Fruit fly (Drosophila melanogaster) whole organism, embryonic: ENCODE data around the gene CG6693.

ENCODE experiments used
- CG12155 ChIP-seq: fragments of 200-800 bp; sonication (Bioruptor generic); optimal IDR thresholded peaks from 3 replicates; lab custom pipeline; 2016; ENCODE audit warnings: missing biosample characterization, missing genetic modification characterization
- CG4404 ChIP-seq: fragments of 200-800 bp; sonication (Bioruptor generic); IDR thresholded peaks from 2 replicates; pipeline ENCODE4 v1.3.6; 2022; ENCODE audit warnings: missing biosample characterization, missing genetic modification characterization
- CG7839 ChIP-seq: fragments of 200-800 bp; sonication (Bioruptor generic); optimal IDR thresholded peaks from 3 replicates; lab custom pipeline; 2018; ENCODE audit warnings: missing biosample characterization, mild to moderate bottlenecking, missing genetic modification characterization, moderate library complexity
- Fer1 ChIP-seq: fragments of 200-800 bp; sonication (Bioruptor generic); optimal IDR thresholded peaks from 2 replicates; lab custom pipeline; 2017; ENCODE audit warnings: missing biosample characterization, mild to moderate bottlenecking, missing genetic modification characterization
- Six4 ChIP-seq: fragments of 200-800 bp; sonication (Bioruptor generic); optimal IDR thresholded peaks from 2 replicates; lab custom pipeline; 2016; ENCODE audit warnings: missing biosample characterization, missing genetic modification characterization
- crc ChIP-seq: fragments of 200-800 bp; sonication (Bioruptor generic); optimal IDR thresholded peaks from 2 replicates; lab custom pipeline; 2016; ENCODE audit warnings: missing biosample characterization, missing genetic modification characterization
- sc ChIP-seq, 3 experiments: fragments of >200 bp in 2 of 3; fragments of 200-800 bp in 1 of 3; sonication (Bioruptor generic) in 1 of 3; optimal IDR thresholded peaks; 2 replicates in 2 of 3; 3 replicates in 1 of 3; lab custom pipeline; 2017; ENCODE audit warnings: mild to moderate bottlenecking in 1 of 3, missing biosample characterization in 1 of 3, missing genetic modification characterization in 1 of 3, missing genetic modification reagents in 1 of 3

DNA sequence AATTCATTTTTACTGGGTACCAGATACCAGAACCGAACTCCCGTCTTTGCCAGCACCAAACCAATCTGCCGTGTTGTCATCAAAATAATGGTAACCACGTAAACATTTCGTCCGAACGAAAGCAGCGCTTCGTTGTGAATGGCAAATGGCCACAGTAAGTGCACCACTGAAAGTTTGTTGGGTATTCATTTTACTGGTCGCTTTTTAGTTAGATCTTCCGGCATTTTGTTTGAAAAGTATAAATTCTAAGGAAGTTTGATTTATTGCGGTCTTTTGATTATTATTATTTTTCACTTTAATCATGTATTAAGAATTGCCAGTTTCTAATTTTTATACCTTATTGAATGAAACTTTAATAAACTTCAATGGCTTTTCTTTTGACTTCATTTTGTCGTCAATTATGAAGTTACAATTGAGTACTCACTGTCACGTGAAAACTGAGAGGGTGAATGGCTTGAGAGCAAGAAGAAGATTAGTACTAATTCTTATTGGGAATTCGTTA is 6.9 kb downstream of the CG6693 start, which contains the start of gene ZnT86D:
- peak; percentile 71 for TF ChIP-seq CG7839 (tag; lab: Kevin White, UChicago)
- peak; percentile 67 for TF ChIP-seq Fer1 (GFP tag; lab: Kevin White, UChicago)
- no peak for TF ChIP-seq Six4 (GFP tag; lab: Kevin White, UChicago)
- peak; percentile 58 for TF ChIP-seq CG12155 (GFP tag; lab: Kevin White, UChicago)
- peak; percentile 61 for TF ChIP-seq CG4404 (GFP tag; lab: Robert Waterston, UW)
- TF ChIP-seq sc (optimal IDR thresholded peaks at IDR 0.05; lab: Kevin White, UChicago) = no peak
- peak; percentile 3 for TF ChIP-seq sc (GFP tag; optimal IDR thresholded peaks at IDR 0.05; lab: Kevin White, UChicago)
- TF ChIP-seq crc (GFP tag; lab: Kevin White, UChicago) = no peak
